Fruit fly (Drosophila melanogaster): ENCODE measurements around the gene Cyp310a1.

- TF ChIP-seq pad (GFP tag; optimal IDR thresholded peaks at IDR 0.05) (no peak), Crg-1 (GFP tag; optimal IDR thresholded peaks at IDR 0.05) (peak; percentile 50), CG33017 (tag; optimal IDR thresholded peaks at IDR 0.05) (peak; percentile 45), toe (GFP tag; optimal IDR thresholded peaks at IDR 0.05) (no peak), cic (GFP tag; optimal IDR thresholded peaks at IDR 0.05) (peak; percentile 81), Clk (GFP tag; optimal IDR thresholded peaks at IDR 0.05) (no peak), CG7101 (tag; optimal IDR thresholded peaks at IDR 0.05) (peak; percentile 27), CG7045 (GFP tag; optimal IDR thresholded peaks at IDR 0.05) (peak; percentile 38)
These were observed 20.4 kb downstream of the Cyp310a1 start for dm6 chr2L:18632389-18632788.

Data from whole organism, adult.